ENCODE assay signal across 5 fruit fly cellular contexts in genomic region chr3R:21089416-21089815, dm6.
TF ChIP-seq lines count a peak whose summit lies in the region.

No protein-coding gene starts in this region.

- TF ChIP-seq CTCF in whole organism, embryonic (GFP tag; optimal IDR thresholded peaks at IDR 0.05; lab: Kevin White, UChicago), result no peak

TF ChIP-seq in whole organism, adult, 20 proteins besides CTCF, POLR2A, EP300 and RAD21:
- TF ChIP-seq Clk (GFP tag; optimal IDR thresholded peaks at IDR 0.05; lab: Kevin White, UChicago), result no peak
- TF ChIP-seq cnc (optimal IDR thresholded peaks at IDR 0.05; lab: Kevin White, UChicago), result no peak
- TF ChIP-seq tj (GFP tag; optimal IDR thresholded peaks at IDR 0.05; lab: Kevin White, UChicago), result peak; percentile 31
- TF ChIP-seq Mnt (GFP tag; optimal IDR thresholded peaks at IDR 0.05; lab: Kevin White, UChicago), result no peak

TF ChIP-seq in whole organism, embryonic, 481 proteins besides CTCF, POLR2A, EP300 and RAD21:
- TF ChIP-seq CG11085 (GFP tag; IDR thresholded peaks at IDR 0.05; lab: Robert Waterston, UW) (no peak), sens (GFP tag; lab: Kevin White, UChicago) (peak; percentile 24), nom (GFP tag; optimal IDR thresholded peaks at IDR 0.05; lab: Kevin White, UChicago) (peak; percentile 6), Drgx (GFP tag; IDR thresholded peaks at IDR 0.05; lab: Robert Waterston, UW) (peak; percentile 52; the same call in 1 of the 2 replicates), Xrp1 (GFP tag; IDR thresholded peaks at IDR 0.05; lab: Robert Waterston, UW) (0 out of 2 replicates have a peak, but pooled peaks have one; percentile 12)

TF ChIP-seq in whole organism, prepupa, 60 proteins besides CTCF, POLR2A, EP300 and RAD21 (continues in another document):
- TF ChIP-seq CG3919 (GFP tag; optimal IDR thresholded peaks at IDR 0.05; lab: Kevin White, UChicago) (no peak), eg (GFP tag; IDR thresholded peaks at IDR 0.05; lab: Robert Waterston, UW) (peak; percentile 41; the same call in 2 of the 3 replicates), CG6808 (GFP tag; optimal IDR thresholded peaks at IDR 0.05; lab: Kevin White, UChicago) (peak; percentile 23), Sox102F (GFP tag; optimal IDR thresholded peaks at IDR 0.05; lab: Kevin White, UChicago) (no peak), cyc (GFP tag; optimal IDR thresholded peaks at IDR 0.05; lab: Kevin White, UChicago) (no peak), lz (GFP tag; optimal IDR thresholded peaks at IDR 0.05; lab: Kevin White, UChicago) (peak; percentile 3), Smox (GFP tag; optimal IDR thresholded peaks at IDR 0.05; lab: Kevin White, UChicago) (no peak), CG10669 (GFP tag; optimal IDR thresholded peaks at IDR 0.05; lab: Kevin White, UChicago) (peak; percentile 52), CG9139 (GFP tag; optimal IDR thresholded peaks at IDR 0.05; lab: Kevin White, UChicago) (no peak), CG6854 (GFP tag; optimal IDR thresholded peaks at IDR 0.05; lab: Kevin White, UChicago) (peak; percentile 56), CG6163 (GFP tag; IDR thresholded peaks at IDR 0.05; lab: Robert Waterston, UW) (peak; percentile 72), Sox14 (GFP tag; optimal IDR thresholded peaks at IDR 0.05; lab: Kevin White, UChicago) (peak; percentile 13), CG15336 (GFP tag; IDR thresholded peaks at IDR 0.05; lab: Robert Waterston, UW) (no peak), esn (GFP tag; optimal IDR thresholded peaks at IDR 0.05; lab: Kevin White, UChicago) (peak; percentile 48), CG11902 (GFP tag; optimal IDR thresholded peaks at IDR 0.05; lab: Kevin White, UChicago) (no peak), CG34406 (GFP tag; optimal IDR thresholded peaks at IDR 0.05; lab: Kevin White, UChicago) (peak; percentile 42), Eip75B (GFP tag; optimal IDR thresholded peaks at IDR 0.05; lab: Kevin White, UChicago) (peak; percentile 13), Eip93F (GFP tag; optimal IDR thresholded peaks at IDR 0.05; lab: Kevin White, UChicago) (no peak), CG6276 (GFP tag; optimal IDR thresholded peaks at IDR 0.05; lab: Kevin White, UChicago) (no peak), Gug (GFP tag; IDR thresholded peaks at IDR 0.05; lab: Robert Waterston, UW) (no peak), net (GFP tag; optimal IDR thresholded peaks at IDR 0.05; lab: Kevin White, UChicago) (no peak), Lpt (GFP tag; optimal IDR thresholded peaks at IDR 0.05; lab: Kevin White, UChicago) (no peak), ss (GFP tag; optimal IDR thresholded peaks at IDR 0.05; lab: Kevin White, UChicago) (peak in 1 of 2 experiments; percentile 57), vri (GFP tag; optimal IDR thresholded peaks at IDR 0.05; lab: Kevin White, UChicago) (peak; percentile 18), Eip78C (GFP tag; lab: Kevin White, UChicago) (peak; percentile 87), salr (GFP tag; optimal IDR thresholded peaks at IDR 0.05; lab: Kevin White, UChicago) (peak in 1 of 2 experiments; percentile 30), CG6792 (GFP tag; optimal IDR thresholded peaks at IDR 0.05; lab: Kevin White, UChicago) (peak; percentile 43), Blimp-1 (GFP tag; optimal IDR thresholded peaks at IDR 0.05; lab: Kevin White, UChicago) (peak; percentile 24)

TF ChIP-seq in whole organism, pupa, 21 proteins besides CTCF, POLR2A, EP300 and RAD21:
- TF ChIP-seq EcR (GFP tag; optimal IDR thresholded peaks at IDR 0.05; lab: Kevin White, UChicago) (no peak), CG12605 (GFP tag; IDR thresholded peaks at IDR 0.05; lab: Robert Waterston, UW) (0 out of 2 replicates have a peak, but pooled peaks have one; percentile 31), CG8301 (tag; optimal IDR thresholded peaks at IDR 0.05; lab: Kevin White, UChicago) (no peak), CG4496 (GFP tag; IDR thresholded peaks at IDR 0.05; lab: Robert Waterston, UW) (peak; percentile 54; the same call in 1 of the 3 replicates), Pif1B (GFP tag; optimal IDR thresholded peaks at IDR 0.05; lab: Kevin White, UChicago) (peak; percentile 64), CG10348 (GFP tag; IDR thresholded peaks at IDR 0.05; lab: Robert Waterston, UW) (no peak), CG13204 (GFP tag; optimal IDR thresholded peaks at IDR 0.05; lab: Kevin White, UChicago) (no peak), CG8159 (tag; optimal IDR thresholded peaks at IDR 0.05; lab: Kevin White, UChicago) (peak; percentile 32), gl (tag; optimal IDR thresholded peaks at IDR 0.05; lab: Kevin White, UChicago) (peak; percentile 12), CG14655 (GFP tag; optimal IDR thresholded peaks at IDR 0.05; lab: Kevin White, UChicago) (no peak), CG15710 (tag; optimal IDR thresholded peaks at IDR 0.05; lab: Kevin White, UChicago) (no peak), fd96Ca (GFP tag; IDR thresholded peaks at IDR 0.05; lab: Robert Waterston, UW) (peak; percentile 42; the same call in 1 of the 3 replicates), Pif1A (GFP tag; optimal IDR thresholded peaks at IDR 0.05; lab: Kevin White, UChicago) (peak; percentile 60), CG9948 (tag; optimal IDR thresholded peaks at IDR 0.05; lab: Kevin White, UChicago) (no peak), CG32121 (GFP tag; IDR thresholded peaks at IDR 0.05; lab: Robert Waterston, UW) (peak; percentile 29; the same call in 1 of the 2 replicates), Ets98B (GFP tag; IDR thresholded peaks at IDR 0.05; lab: Robert Waterston, UW) (peak; percentile 27; the same call in 1 of the 2 replicates), CG17806 (tag; optimal IDR thresholded peaks at IDR 0.05; lab: Kevin White, UChicago) (no peak), Snoo (tag; optimal IDR thresholded peaks at IDR 0.05; lab: Kevin White, UChicago) (peak; percentile 43), CG34367 (tag; optimal IDR thresholded peaks at IDR 0.05; lab: Kevin White, UChicago) (peak; percentile 41), D1 (tag; optimal IDR thresholded peaks at IDR 0.05; lab: Kevin White, UChicago) (no peak), rn (GFP tag; IDR thresholded peaks at IDR 0.05; lab: Robert Waterston, UW) (no peak)

TF ChIP-seq in whole organism, wandering third instar larva, 38 proteins besides CTCF, POLR2A, EP300 and RAD21:
- TF ChIP-seq Hr83 (GFP tag; optimal IDR thresholded peaks at IDR 0.05; lab: Kevin White, UChicago; ENCODE audit: poor library complexity, severe bottlenecking), result peak; percentile 22
- TF ChIP-seq fru (GFP tag; optimal IDR thresholded peaks at IDR 0.05; lab: Kevin White, UChicago), result peak; percentile 38
- no peak for TF ChIP-seq usp (GFP tag; optimal IDR thresholded peaks at IDR 0.05; lab: Kevin White, UChicago)
